Fruit fly (Drosophila melanogaster): ENCODE data around the gene alphaTub84B.

DNA sequence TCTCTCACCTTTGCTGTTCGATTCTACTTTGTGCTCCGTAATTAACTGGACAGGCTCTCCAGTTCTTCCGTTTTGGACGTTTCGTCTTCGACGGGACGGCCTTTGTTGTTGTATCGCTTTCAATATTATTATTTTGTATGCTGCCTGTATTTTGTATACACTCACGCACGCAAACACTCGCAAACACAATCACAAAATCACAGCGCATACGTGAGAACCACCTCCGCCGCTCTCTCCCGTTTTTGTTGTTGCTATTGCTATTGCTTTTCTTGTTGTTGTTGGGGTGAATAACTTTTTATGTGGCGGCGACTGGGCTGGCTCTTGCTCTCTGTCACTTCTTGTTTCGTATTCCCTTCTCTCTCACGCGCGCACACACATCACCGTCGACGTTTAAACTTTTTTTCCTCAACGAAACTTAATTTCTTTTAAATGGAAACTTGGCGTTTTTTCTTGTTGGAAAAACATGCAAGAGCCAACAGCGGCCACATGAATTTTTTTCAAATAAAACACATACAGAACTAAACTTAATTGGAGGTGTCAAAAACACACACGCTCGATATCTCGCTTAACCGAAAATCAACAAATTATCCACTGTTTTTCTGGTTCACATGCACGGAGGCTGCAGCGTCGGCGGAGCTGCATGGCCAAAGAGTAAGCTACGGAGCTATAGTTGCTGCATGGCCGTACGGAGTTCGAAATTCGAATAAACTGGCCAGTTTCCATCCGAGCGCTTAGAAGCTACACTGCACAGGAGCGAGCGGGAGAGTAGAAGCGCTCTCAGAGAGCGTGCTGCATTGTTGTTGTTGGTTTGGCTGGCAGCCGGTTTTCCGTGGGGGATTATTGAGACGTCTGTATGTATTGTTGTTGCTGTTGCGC is 21.6 kb downstream of the alphaTub84B start:
- TF ChIP-seq CG11294 (GFP tag; IDR thresholded peaks at IDR 0.05) (no peak), Lpt (GFP tag; optimal IDR thresholded peaks at IDR 0.05) (no peak), CG8632 (GFP tag; optimal IDR thresholded peaks at IDR 0.05) (peak; percentile 1), topi (GFP tag; optimal IDR thresholded peaks at IDR 0.05) (no peak), achi (GFP tag; optimal IDR thresholded peaks at IDR 0.05) (no peak), Sox15 (GFP tag; optimal IDR thresholded peaks at IDR 0.05) (no peak)

Data from whole organism, prepupa.